Worm (Caenorhabditis elegans): ENCODE results near the gene Y24F12A.1.

ce11 chrIV:11597079-11597478 lies 8.0 kb upstream of the Y24F12A.1 start:
- no peak for TF ChIP-seq ama-1 (optimal IDR thresholded peaks at IDR 0.05)
- no peak for TF ChIP-seq hnd-1 (tag; optimal IDR thresholded peaks at IDR 0.05)
- TF ChIP-seq scrt-1 (GFP tag; IDR thresholded peaks at IDR 0.05), result no peak
- no peak for TF ChIP-seq hmbx-1 (tag; optimal IDR thresholded peaks at IDR 0.05)
- no peak for TF ChIP-seq tbx-11 (GFP tag; IDR thresholded peaks at IDR 0.05)
- TF ChIP-seq sea-1 (GFP tag; conservative IDR thresholded peaks at IDR 0.05), result no peak
- no peak for TF ChIP-seq ets-7 (tag; optimal IDR thresholded peaks at IDR 0.05)
- TF ChIP-seq flt-1 (GFP tag; IDR thresholded peaks at IDR 0.05), result no peak

Data from whole organism, early embryonic.